Worm (Caenorhabditis elegans): ENCODE results near the gene shn-1.

DNA sequence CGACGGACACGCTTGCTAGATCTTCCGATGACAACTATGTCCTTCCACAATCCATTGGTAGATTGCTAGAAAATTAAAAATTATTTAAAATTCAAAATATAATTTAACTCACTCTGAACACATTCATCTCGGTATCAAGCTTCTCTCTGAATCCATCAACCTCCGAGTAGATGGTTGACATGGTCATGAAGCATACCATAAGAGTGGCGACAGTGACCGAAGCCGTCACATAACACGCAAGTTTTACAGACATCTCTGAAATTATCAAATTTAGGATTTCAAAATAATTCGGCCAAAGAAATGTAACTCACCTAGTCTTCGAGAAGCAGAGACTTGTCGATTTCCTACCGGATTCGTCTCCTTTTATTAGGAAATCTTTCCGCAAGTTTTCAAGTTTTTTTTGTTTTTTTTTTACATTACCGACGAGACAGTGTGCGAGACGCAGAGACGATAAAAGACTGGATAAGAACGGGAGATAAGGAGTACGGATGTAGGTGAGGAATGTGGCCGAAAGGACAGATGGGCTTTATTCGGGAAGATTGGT is 53.2 kb downstream of the shn-1 start, which contains the start of gene sqt-1:
- TF ChIP-seq ztf-29 (GFP tag; IDR thresholded peaks at IDR 0.05) (no peak), flt-1 (GFP tag; IDR thresholded peaks at IDR 0.05) (no peak), ref-1 (GFP tag; conservative IDR thresholded peaks at IDR 0.05) (no peak), cog-1 (tag; optimal IDR thresholded peaks at IDR 0.05) (no peak), med-1 (GFP tag; optimal IDR thresholded peaks at IDR 0.05; ENCODE audit: insufficient read depth) (no peak), tab-1 (GFP tag; IDR thresholded peaks at IDR 0.05) (no peak)

Data from whole organism, midembryonic.